Worm (Caenorhabditis elegans): ENCODE data around the gene sre-54.
"Not testable (repeated sequence)": the region's sequence is repeated elsewhere in the genome, so short reads cannot be mapped to it uniquely, and the experiment has no call there.

sre-54 gene

DNA sequence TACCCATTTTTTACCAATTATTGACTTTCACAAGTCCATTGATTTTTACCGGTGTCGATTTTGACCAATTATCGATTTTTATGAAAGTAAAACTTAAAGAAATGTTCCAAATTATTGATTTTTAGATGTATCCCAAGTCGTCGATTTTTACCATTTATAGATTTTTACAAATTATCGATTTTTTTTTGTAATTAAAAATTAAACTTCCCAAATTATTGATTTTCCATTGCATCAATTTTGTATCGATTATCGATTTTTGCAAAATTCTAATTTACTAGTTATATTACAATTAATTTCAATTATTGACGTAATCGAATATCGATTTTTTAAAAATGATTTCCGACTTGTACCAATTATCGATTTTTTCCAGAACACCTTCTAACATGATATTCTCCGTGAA is 29.6 kb upstream of the sre-54 start, which contains the start of gene sre-50:
sre-50 (plus strand) TSS at position 384 of the 400 bp plus-strand sequence.
- TF ChIP-seq xnd-1 (tag; optimal IDR thresholded peaks at IDR 0.05) (no peak), ekl-4 (GFP tag; IDR thresholded peaks at IDR 0.05) (no peak)

DNA sequence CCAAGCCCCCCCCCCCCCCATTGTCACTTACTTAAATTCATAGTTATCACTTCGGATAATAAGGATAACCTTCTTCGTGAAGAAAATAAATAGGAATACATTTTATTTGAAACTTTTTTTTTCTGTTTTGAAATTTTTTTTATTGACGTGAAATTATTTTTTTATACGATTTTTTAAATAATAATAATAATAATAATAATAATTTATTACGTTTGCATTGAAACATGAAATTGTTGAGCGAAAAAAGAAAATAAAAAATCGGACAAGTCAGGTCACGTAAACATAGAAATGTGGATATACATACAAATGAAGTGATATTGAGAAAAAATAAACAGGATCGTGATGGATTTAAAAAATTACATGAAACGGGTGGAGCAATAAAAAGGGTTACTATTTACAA is 23.1 kb upstream of the sre-54 start, which contains the start of gene C50E10.2:
C50E10.2 (minus strand) TSS at position 101 of the 400 bp plus-strand sequence.
- TF ChIP-seq xnd-1 (tag; optimal IDR thresholded peaks at IDR 0.05) = no peak
- TF ChIP-seq B0261.1 (tag; optimal IDR thresholded peaks at IDR 0.05) = no peak
- no peak for TF ChIP-seq madf-10 (tag; optimal IDR thresholded peaks at IDR 0.05)
- no peak for TF ChIP-seq ama-1 (optimal IDR thresholded peaks at IDR 0.05)
- TF ChIP-seq ama-1 (GFP tag; optimal IDR thresholded peaks at IDR 0.05) = no peak
- no peak for TF ChIP-seq ztf-26 (tag; optimal IDR thresholded peaks at IDR 0.05)
- no peak for TF ChIP-seq Y56A3A.18 (GFP tag; IDR thresholded peaks at IDR 0.05)
- TF ChIP-seq hmg-20 (GFP tag; IDR thresholded peaks at IDR 0.05) = no peak
- no peak for TF ChIP-seq repo-1 (tag; optimal IDR thresholded peaks at IDR 0.05)
- TF ChIP-seq sea-2 (GFP tag; IDR thresholded peaks at IDR 0.05) = no peak
- no peak for TF ChIP-seq die-1 (tag; optimal IDR thresholded peaks at IDR 0.05)
- no peak for TF ChIP-seq Y67H2A.10 (GFP tag; conservative IDR thresholded peaks at IDR 0.05)
- TF ChIP-seq F10E7.11 (tag; optimal IDR thresholded peaks at IDR 0.05) = no peak
- TF ChIP-seq F33H1.4 (GFP tag; IDR thresholded peaks at IDR 0.05) = no peak
- TF ChIP-seq F55B11.4 (tag; optimal IDR thresholded peaks at IDR 0.05; ENCODE audit: borderline replicate concordance, insufficient read depth) = no peak
- no peak for TF ChIP-seq snpc-1.1 (tag; optimal IDR thresholded peaks at IDR 0.05; ENCODE audit: insufficient read depth)
- TF ChIP-seq lsl-1 (GFP tag; optimal IDR thresholded peaks at IDR 0.05) = no peak

DNA sequence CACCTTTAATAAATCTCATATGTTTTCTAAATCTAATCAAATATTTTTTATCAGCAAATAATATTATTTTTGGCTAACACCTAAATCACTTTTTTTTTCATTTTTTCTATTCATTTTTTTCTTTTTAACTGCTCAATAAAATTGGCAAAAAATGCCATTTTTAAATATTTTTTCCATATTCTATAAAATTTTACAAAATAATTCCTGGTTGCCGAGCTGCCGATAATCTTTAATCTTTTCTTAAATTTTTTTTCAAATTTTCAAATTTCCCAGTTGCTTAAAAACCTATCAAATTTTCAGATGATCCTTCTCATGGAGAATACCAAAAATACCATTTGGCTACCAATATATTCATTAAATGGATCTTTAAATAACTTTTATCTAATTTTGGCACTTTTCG is 21.2 kb upstream of the sre-54 start, which contains the start of gene sre-51:
sre-51 (plus strand) TSS at position 301 of the 400 bp plus-strand sequence.
- TF ChIP-seq madf-6 (GFP tag; IDR thresholded peaks at IDR 0.05) (no peak), hlh-12 (tag; optimal IDR thresholded peaks at IDR 0.05) (no peak), nhr-27 (tag; optimal IDR thresholded peaks at IDR 0.05) (no peak), pbrm-1 (GFP tag; IDR thresholded peaks at IDR 0.05) (no peak), K12H6.12 (tag; optimal IDR thresholded peaks at IDR 0.05) (no peak), somi-1 (GFP tag; optimal IDR thresholded peaks at IDR 0.05) (no peak), hsf-1 (GFP tag; IDR thresholded peaks at IDR 0.05) (no peak), mcd-1 (GFP tag; IDR thresholded peaks at IDR 0.05) (no peak), C17E4.6 (GFP tag; IDR thresholded peaks at IDR 0.05) (no peak), mes-4 (tag; optimal IDR thresholded peaks at IDR 0.05) (no peak), F37B4.10 (GFP tag; IDR thresholded peaks at IDR 0.05) (no peak), ztf-3 (GFP tag; optimal IDR thresholded peaks at IDR 0.05) (no peak), ekl-4 (GFP tag; IDR thresholded peaks at IDR 0.05) (no peak)

DNA sequence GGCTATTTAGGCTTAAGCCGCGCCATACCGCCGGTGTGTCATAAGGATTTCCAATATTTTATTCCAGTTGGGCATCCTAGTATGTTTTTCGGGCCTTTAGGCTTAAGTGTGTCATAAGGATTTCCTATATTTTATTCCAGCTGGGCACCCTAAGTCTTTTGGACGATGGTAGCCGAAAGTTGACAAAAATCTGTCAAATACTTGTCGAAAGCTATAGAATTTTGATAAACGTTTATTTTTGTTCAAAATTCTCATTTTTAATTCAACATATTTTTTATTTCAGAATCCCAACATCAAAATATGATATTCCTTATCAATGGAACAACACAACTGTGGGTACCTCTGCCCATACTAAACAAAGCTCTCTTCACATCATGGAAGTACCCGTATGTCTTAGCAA is 14.2 kb upstream of the sre-54 start, which contains the start of gene sre-49:
sre-49 (plus strand) TSS at position 301 of the 400 bp plus-strand sequence.
- not testable (repeated sequence) for TF ChIP-seq Y79H2A.3 (GFP tag; conservative IDR thresholded peaks at IDR 0.05); attf-5 (GFP tag; optimal IDR thresholded peaks at IDR 0.05); ceh-91 (GFP tag; IDR thresholded peaks at IDR 0.05)

DNA sequence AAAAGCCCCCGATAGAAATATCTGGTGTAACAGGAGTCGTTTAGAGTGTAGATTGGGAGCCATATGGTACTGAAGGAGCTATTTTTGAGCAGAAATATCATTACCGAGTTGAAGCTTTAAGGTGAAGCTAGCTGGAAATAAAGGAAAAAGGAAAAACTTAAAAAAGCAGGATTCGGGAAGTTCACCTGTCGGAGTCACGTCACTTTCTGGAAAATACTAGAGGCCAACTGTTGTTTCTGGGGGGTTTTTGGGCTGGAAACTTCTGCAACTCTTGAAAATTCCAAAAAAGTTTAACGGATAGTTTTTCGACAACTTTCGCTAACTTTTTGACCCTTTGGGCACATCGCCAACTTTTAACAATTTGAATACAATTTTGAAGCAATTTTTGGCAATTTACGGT is 9.4 kb upstream of the sre-54 start, which contains the start of gene sre-53:
sre-53 (minus strand) TSS at position 101 of the 400 bp plus-strand sequence.
- TF ChIP-seq tbp1 (GFP tag; optimal IDR thresholded peaks at IDR 0.05) = no peak
- no peak for TF ChIP-seq akir-1 (GFP tag; optimal IDR thresholded peaks at IDR 0.05)
- no peak for TF ChIP-seq xnd-1 (tag; optimal IDR thresholded peaks at IDR 0.05)
- no peak for TF ChIP-seq T26A5.8 (tag; optimal IDR thresholded peaks at IDR 0.05)
- no peak for TF ChIP-seq Y53F4B.3 (GFP tag; IDR thresholded peaks at IDR 0.05)
- no peak for TF ChIP-seq nhr-27 (tag; optimal IDR thresholded peaks at IDR 0.05)
- TF ChIP-seq nhr-120 (GFP tag; IDR thresholded peaks at IDR 0.05) = no peak
- no peak for TF ChIP-seq F10E7.11 (tag; optimal IDR thresholded peaks at IDR 0.05)
